Worm (Caenorhabditis elegans) whole organism, late embryonic: ENCODE data around the gene srsx-8.

Experiments used
- ama-1 ChIP-seq: fragments of 150-350 bp; optimal IDR thresholded peaks from 2 replicates; lab custom pipeline; 2014
- ceh-18 ChIP-seq: sonication (generic microtip); optimal IDR thresholded peaks from 2 replicates; lab custom pipeline; 2016; ENCODE audit warnings: missing genetic modification characterization, missing compliant biosample characterization
- ceh-9 ChIP-seq: sonication (generic microtip); optimal IDR thresholded peaks from 2 replicates; lab custom pipeline; 2016; ENCODE audit warnings: mild to moderate bottlenecking, missing genetic modification characterization, inconsistent platforms, missing compliant biosample characterization
- dmd-4 ChIP-seq: sonication (generic microtip); optimal IDR thresholded peaks from 2 replicates; lab custom pipeline; 2016; ENCODE audit warnings: borderline replicate concordance, missing genetic modification characterization, missing compliant biosample characterization
- elt-2 ChIP-seq: sonication (generic microtip); optimal IDR thresholded peaks from 2 replicates; lab custom pipeline; 2016; ENCODE audit warnings: missing genetic modification reagents, missing genetic modification characterization, missing compliant biosample characterization
- madf-2 ChIP-seq: sonication (generic microtip); optimal IDR thresholded peaks from 2 replicates; lab custom pipeline; 2017; ENCODE audit warnings: missing genetic modification characterization, missing compliant biosample characterization
- nhr-11 ChIP-seq: fragments of 150-350 bp; optimal IDR thresholded peaks from 2 replicates; lab custom pipeline; 2014; ENCODE audit warnings: missing biosample characterization, missing genetic modification characterization
- odd-2 ChIP-seq: sonication (generic microtip); optimal IDR thresholded peaks from 2 replicates; lab custom pipeline; 2017; ENCODE audit warnings: antibody characterized with exemption, mild to moderate bottlenecking, missing genetic modification characterization, missing compliant biosample characterization

ce11 chrV:1585411-1585810 is 32.5 kb upstream of the srsx-8 start, which contains the start of gene F16B4.7:
- TF ChIP-seq madf-2 (tag; lab: Kevin White, UChicago) = no peak
- no peak for TF ChIP-seq nhr-11 (tag; lab: Kevin White, UChicago)
- no peak for TF ChIP-seq ceh-9 (tag; lab: Kevin White, UChicago)
- no peak for TF ChIP-seq ama-1 (lab: Kevin White, UChicago)
- TF ChIP-seq elt-2 (tag; lab: Kevin White, UChicago) = no peak
- TF ChIP-seq odd-2 (tag; lab: Kevin White, UChicago) = no peak
- TF ChIP-seq dmd-4 (tag; lab: Kevin White, UChicago) = no peak
- TF ChIP-seq ceh-18 = no peak
